Fruit fly (Drosophila melanogaster) whole organism, embryonic: Measurements from ENCODE around the gene borr.

Source experiments
- Bdp1 ChIP-seq: fragments of 200-800 bp; sonication (Bioruptor generic); optimal IDR thresholded peaks from 3 replicates; lab custom pipeline; 2016; ENCODE audit warnings: missing biosample characterization, missing genetic modification characterization
- CG10366 ChIP-seq: fragments of 200-800 bp; sonication (Bioruptor generic); IDR thresholded peaks from 2 replicates; pipeline ENCODE4 v1.3.6; 2022; ENCODE audit warnings: missing biosample characterization, missing genetic modification characterization
- CG11247 ChIP-seq: fragments of 200-800 bp; sonication (Bioruptor generic); IDR thresholded peaks from 2 replicates; pipeline ENCODE4 v1.3.6; 2022; ENCODE audit warnings: missing biosample characterization, missing genetic modification characterization
- CG12942 ChIP-seq: fragments of 200-800 bp; sonication (Bioruptor generic); optimal IDR thresholded peaks from 3 replicates; lab custom pipeline; 2016; ENCODE audit warnings: missing biosample characterization, missing genetic modification characterization
- CG13123 ChIP-seq: fragments of 200-800 bp; sonication (Bioruptor generic); optimal IDR thresholded peaks from 2 replicates; lab custom pipeline; 2016; ENCODE audit warnings: missing biosample characterization, missing genetic modification characterization
- CG14860 ChIP-seq: fragments of 200-800 bp; sonication (Bioruptor generic); IDR thresholded peaks from 3 replicates; pipeline ENCODE4 v1.3.6; 2022; ENCODE audit warnings: missing biosample characterization, missing genetic modification characterization; ENCODE audit not compliant: partially characterized antibody
- CG1602 ChIP-seq: fragments of 200-800 bp; sonication (Bioruptor generic); optimal IDR thresholded peaks from 3 replicates; lab custom pipeline; 2016; ENCODE audit warnings: missing biosample characterization, missing genetic modification characterization
- CG16863 ChIP-seq: fragments of 200-800 bp; sonication (Bioruptor generic); optimal IDR thresholded peaks from 3 replicates; lab custom pipeline; 2016; ENCODE audit warnings: missing biosample characterization, missing genetic modification characterization
- CG18476 ChIP-seq: fragments of 200-800 bp; sonication (Bioruptor generic); optimal IDR thresholded peaks from 2 replicates; lab custom pipeline; 2016; ENCODE audit warnings: missing biosample characterization, mild to moderate bottlenecking, missing genetic modification characterization
- CG18619 ChIP-seq: fragments of 200-800 bp; sonication (Bioruptor generic); optimal IDR thresholded peaks from 3 replicates; lab custom pipeline; 2017; ENCODE audit warnings: missing biosample characterization, mild to moderate bottlenecking, missing genetic modification characterization
- CG3065 ChIP-seq: fragments of 200-800 bp; sonication (Bioruptor generic); optimal IDR thresholded peaks from 2 replicates; lab custom pipeline; 2016; ENCODE audit warnings: missing biosample characterization, missing genetic modification characterization
- CG31388 ChIP-seq: fragments of 200-800 bp; sonication (Bioruptor generic); optimal IDR thresholded peaks from 2 replicates; lab custom pipeline; 2016; ENCODE audit warnings: missing biosample characterization, missing genetic modification characterization
- CG3163 ChIP-seq: fragments of 200-800 bp; sonication (Bioruptor generic); optimal IDR thresholded peaks from 3 replicates; lab custom pipeline; 2016; ENCODE audit warnings: missing biosample characterization, missing genetic modification characterization
- CG3281 ChIP-seq: fragments of 200-800 bp; sonication (Bioruptor generic); optimal IDR thresholded peaks from 3 replicates; lab custom pipeline; 2017; ENCODE audit warnings: missing biosample characterization, mild to moderate bottlenecking, missing genetic modification characterization
- CG42726 ChIP-seq: fragments of 200-800 bp; sonication (Bioruptor generic); IDR thresholded peaks from 2 replicates; pipeline ENCODE4 v1.3.6; 2022; ENCODE audit warnings: missing biosample characterization, missing genetic modification characterization; ENCODE audit not compliant: partially characterized antibody
- CG4730 ChIP-seq: fragments of 200-800 bp; sonication (Bioruptor generic); IDR thresholded peaks from 2 replicates; pipeline ENCODE4 v1.3.6; 2022; ENCODE audit warnings: missing biosample characterization, missing genetic modification characterization
- CG6765 ChIP-seq: fragments of 200-800 bp; sonication (Bioruptor generic); optimal IDR thresholded peaks from 3 replicates; lab custom pipeline; 2017; ENCODE audit warnings: missing biosample characterization, mild to moderate bottlenecking, missing genetic modification characterization
- CG6791 ChIP-seq: fragments of 200-800 bp; sonication (Bioruptor generic); IDR thresholded peaks from 3 replicates; pipeline ENCODE4 v1.3.6; 2022; ENCODE audit warnings: missing biosample characterization, missing genetic modification characterization; ENCODE audit not compliant: partially characterized antibody
- CG7786 ChIP-seq: fragments of 200-800 bp; sonication (Bioruptor generic); optimal IDR thresholded peaks from 2 replicates; lab custom pipeline; 2016; ENCODE audit warnings: missing biosample characterization, missing genetic modification characterization
- CG7963 ChIP-seq: fragments of 200-800 bp; sonication (Bioruptor generic); IDR thresholded peaks from 3 replicates; pipeline ENCODE4 v1.3.6; 2022; ENCODE audit warnings: missing biosample characterization, missing genetic modification characterization; ENCODE audit not compliant: partially characterized antibody
- CG8281 ChIP-seq: fragments of 200-800 bp; sonication (Bioruptor generic); optimal IDR thresholded peaks from 2 replicates; lab custom pipeline; 2018; ENCODE audit warnings: missing biosample characterization, mild to moderate bottlenecking, missing genetic modification characterization, moderate library complexity
- E2f1 ChIP-seq: fragments of 200-800 bp; sonication (Bioruptor generic); IDR thresholded peaks from 2 replicates; pipeline ENCODE4 v1.3.6; 2022; ENCODE audit warnings: missing biosample characterization, missing genetic modification characterization
- HLH4C ChIP-seq: fragments of 200-800 bp; sonication (Bioruptor generic); IDR thresholded peaks from 3 replicates; pipeline ENCODE4 v1.3.6; 2022; ENCODE audit warnings: missing biosample characterization, missing genetic modification characterization; ENCODE audit not compliant: partially characterized antibody
- Hmr ChIP-seq: fragments of 200-800 bp; sonication (Bioruptor generic); optimal IDR thresholded peaks from 3 replicates; lab custom pipeline; 2017; ENCODE audit warnings: mild to moderate bottlenecking, missing biosample characterization, missing genetic modification reagents, missing genetic modification characterization
- Nf-YB ChIP-seq: fragments of 200-800 bp; sonication (Bioruptor generic); optimal IDR thresholded peaks from 3 replicates; lab custom pipeline; 2019; ENCODE audit warnings: missing biosample characterization, mild to moderate bottlenecking, missing genetic modification characterization, moderate library complexity
- Nf-YC ChIP-seq: fragments of 200-800 bp; optimal IDR thresholded peaks from 3 replicates; lab custom pipeline; 2019; ENCODE audit warnings: missing biosample characterization, mild to moderate bottlenecking, missing genetic modification characterization, moderate library complexity
- PHDP ChIP-seq: fragments of 200-800 bp; sonication (Bioruptor generic); optimal IDR thresholded peaks from 3 replicates; lab custom pipeline; 2018; ENCODE audit warnings: missing biosample characterization, mild to moderate bottlenecking, missing genetic modification characterization, moderate library complexity
- Poxn ChIP-seq: fragments of 200-800 bp; sonication (Bioruptor generic); IDR thresholded peaks from 2 replicates; pipeline ENCODE4 v1.3.6; 2022; ENCODE audit warnings: missing biosample characterization, missing genetic modification characterization
- Ptx1 ChIP-seq: fragments of 200-800 bp; sonication (Bioruptor generic); IDR thresholded peaks from 2 replicates; pipeline ENCODE4 v1.3.6; 2022; ENCODE audit warnings: missing biosample characterization, missing genetic modification characterization
- Rfx ChIP-seq: fragments of 200-800 bp; sonication (Bioruptor generic); IDR thresholded peaks from 2 replicates; pipeline ENCODE4 v1.3.6; 2022; ENCODE audit warnings: missing biosample characterization, missing genetic modification characterization
- Scr ChIP-seq: fragments of 200-800 bp; sonication (Bioruptor generic); IDR thresholded peaks from 2 replicates; pipeline ENCODE4 v1.3.6; 2022; ENCODE audit warnings: missing biosample characterization, missing genetic modification characterization; ENCODE audit not compliant: partially characterized antibody
- Stat92E ChIP-seq, 3 experiments: fragments of >200 bp in 2 of 3; fragments of 200-800 bp in 1 of 3; sonication (Bioruptor generic) in 1 of 3; optimal IDR thresholded peaks; 2 replicates each; lab custom pipeline; 2017 to 2019; ENCODE audit warnings: missing biosample characterization in 3 of 3, missing genetic modification characterization in 3 of 3, mild to moderate bottlenecking in 1 of 3, moderate library complexity in 1 of 3
- ab ChIP-seq: fragments of 200-800 bp; sonication (Bioruptor generic); optimal IDR thresholded peaks from 2 replicates; lab custom pipeline; 2016; ENCODE audit warnings: missing biosample characterization, missing genetic modification characterization
- amos ChIP-seq: fragments of 200-800 bp; sonication (Bioruptor generic); IDR thresholded peaks from 2 replicates; pipeline ENCODE4 v1.3.6; 2022; ENCODE audit warnings: missing biosample characterization, missing genetic modification characterization; ENCODE audit not compliant: partially characterized antibody
- az2 ChIP-seq: fragments of 200-800 bp; sonication (Bioruptor generic); optimal IDR thresholded peaks from 3 replicates; lab custom pipeline; 2016; ENCODE audit warnings: missing biosample characterization, missing genetic modification characterization
- bab2 ChIP-seq: fragments of 200-800 bp; sonication (Bioruptor generic); optimal IDR thresholded peaks from 2 replicates; lab custom pipeline; 2016; ENCODE audit warnings: missing biosample characterization, missing genetic modification characterization
- bsh ChIP-seq, 2 experiments: fragments of 200-800 bp; sonication (Bioruptor generic); optimal IDR thresholded peaks; 2 replicates each; lab custom pipeline; 2017 to 2018; ENCODE audit warnings: mild to moderate bottlenecking in 2 of 2, missing biosample characterization in 2 of 2, missing genetic modification characterization in 2 of 2, moderate library complexity in 1 of 2
- btn ChIP-seq: fragments of 200-800 bp; sonication (Bioruptor generic); optimal IDR thresholded peaks from 2 replicates; lab custom pipeline; 2016; ENCODE audit warnings: missing biosample characterization, missing genetic modification characterization
- caup ChIP-seq: fragments of 200-800 bp; sonication (Bioruptor generic); optimal IDR thresholded peaks from 3 replicates; lab custom pipeline; 2017; ENCODE audit warnings: missing biosample characterization, mild to moderate bottlenecking, missing genetic modification characterization, moderate library complexity; ENCODE audit not compliant: severe bottlenecking
- fd96Cb ChIP-seq: fragments of 200-800 bp; sonication (Bioruptor generic); optimal IDR thresholded peaks from 2 replicates; lab custom pipeline; 2018; ENCODE audit warnings: missing biosample characterization, mild to moderate bottlenecking, missing genetic modification characterization, moderate library complexity
- gt ChIP-seq: fragments of 200-800 bp; sonication (Bioruptor generic); IDR thresholded peaks from 2 replicates; pipeline ENCODE4 v1.3.6; 2022; ENCODE audit warnings: missing biosample characterization, missing genetic modification characterization
- insv ChIP-seq, 2 experiments: fragments of 200-800 bp; sonication (Bioruptor generic); optimal IDR thresholded peaks; 3 replicates each; lab custom pipeline; 2016 to 2018; ENCODE audit warnings: missing biosample characterization in 2 of 2, missing genetic modification characterization in 2 of 2
- mirr ChIP-seq: fragments of 200-800 bp; sonication (Bioruptor generic); optimal IDR thresholded peaks from 3 replicates; lab custom pipeline; 2018; ENCODE audit warnings: missing biosample characterization, mild to moderate bottlenecking, missing genetic modification characterization
- nmo ChIP-seq: fragments of 200-800 bp; sonication (Bioruptor generic); optimal IDR thresholded peaks from 2 replicates; lab custom pipeline; 2018; ENCODE audit warnings: missing biosample characterization, mild to moderate bottlenecking, missing genetic modification characterization, moderate library complexity
- oc ChIP-seq: fragments of 200-800 bp; sonication (Bioruptor generic); optimal IDR thresholded peaks from 2 replicates; lab custom pipeline; 2018; ENCODE audit warnings: missing biosample characterization, mild to moderate bottlenecking, missing genetic modification characterization, moderate library complexity
- onecut ChIP-seq: fragments of 200-800 bp; sonication (Bioruptor generic); IDR thresholded peaks from 2 replicates; pipeline ENCODE4 v1.3.6; 2022; ENCODE audit warnings: missing biosample characterization, missing genetic modification characterization
- pnt ChIP-seq: fragments of 200-800 bp; sonication (Bioruptor generic); optimal IDR thresholded peaks from 3 replicates; lab custom pipeline; 2016; ENCODE audit warnings: missing biosample characterization, missing genetic modification characterization
- sd ChIP-seq: fragments of 200-800 bp; sonication (Bioruptor generic); optimal IDR thresholded peaks from 3 replicates; lab custom pipeline; 2018; ENCODE audit warnings: missing biosample characterization, mild to moderate bottlenecking, missing genetic modification characterization, moderate library complexity
- tgo ChIP-seq: fragments of 200-800 bp; sonication (Bioruptor generic); IDR thresholded peaks from 3 replicates; pipeline ENCODE4 v1.3.6; 2022; ENCODE audit warnings: missing biosample characterization, missing genetic modification characterization
- tna ChIP-seq: fragments of 200-800 bp; sonication (Bioruptor generic); IDR thresholded peaks from 2 replicates; pipeline ENCODE4 v1.3.6; 2022; ENCODE audit warnings: missing biosample characterization, missing genetic modification characterization; ENCODE audit not compliant: partially characterized antibody
- ttk ChIP-seq: fragments of 200-800 bp; sonication (Bioruptor generic); IDR thresholded peaks from 2 replicates; pipeline ENCODE4 v2.1.2; 2022; ENCODE audit warnings: missing biosample characterization, missing genetic modification characterization
- z ChIP-seq: fragments of 200-800 bp; sonication (Bioruptor generic); IDR thresholded peaks from 3 replicates; pipeline ENCODE4 v1.3.6; 2022; ENCODE audit warnings: missing biosample characterization, missing genetic modification characterization

borr gene

DNA sequence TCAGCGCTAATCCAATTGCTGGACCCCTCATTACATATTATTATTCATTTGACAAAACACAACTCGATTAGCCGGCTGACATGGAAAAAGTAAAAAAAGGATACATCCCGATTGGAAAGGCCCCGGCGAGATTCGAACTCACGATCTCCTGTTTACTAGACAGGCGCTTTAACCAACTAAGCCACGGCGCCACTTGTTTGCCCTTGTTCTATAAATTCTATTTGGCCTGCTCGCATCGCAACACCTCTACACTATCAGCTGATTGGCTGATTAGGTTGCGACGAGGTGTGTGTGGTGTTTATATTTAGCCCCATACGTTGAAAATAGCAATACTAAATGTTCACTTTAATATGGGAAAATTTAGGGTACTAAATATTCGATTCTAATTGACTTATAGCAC lies 16.5 kb downstream of the borr start:
- TF ChIP-seq Poxn (no peak), CG10366 (no peak), CG7963 (GFP tag; lab: Robert Waterston, UW) (peak; percentile 53; the same call in 2 of the 3 replicates), Rfx (no peak), amos (GFP tag; lab: Robert Waterston, UW) (0 out of 2 replicates have a peak, but pooled peaks have one; percentile 42), tna (0 out of 2 replicates have a peak, but pooled peaks have one; percentile 21), CG3163 (no peak), HLH4C (GFP tag; lab: Robert Waterston, UW) (0 out of 3 replicates have a peak, but pooled peaks have one; percentile 20), fd96Cb (tag; lab: Kevin White, UChicago) (no peak), pnt (GFP tag; lab: Kevin White, UChicago) (no peak), Bdp1 (GFP tag; lab: Kevin White, UChicago) (peak; percentile 94), sd (tag; lab: Kevin White, UChicago) (no peak), CG18619 (GFP tag; lab: Kevin White, UChicago) (no peak), bab2 (GFP tag; lab: Kevin White, UChicago) (no peak), Scr (GFP tag; lab: Robert Waterston, UW) (peak; percentile 18; the same call in 1 of the 2 replicates), Nf-YB (GFP tag; lab: Kevin White, UChicago) (peak; percentile 38), Ptx1 (GFP tag; lab: Robert Waterston, UW) (no peak), Hmr (GFP tag; lab: Kevin White, UChicago) (no peak), ttk (no peak), Nf-YC (tag; lab: Kevin White, UChicago) (peak; percentile 56), CG3065 (GFP tag; lab: Kevin White, UChicago) (no peak), mirr (no peak), CG8281 (no peak), CG14860 (peak; percentile 25; the same call in 1 of the 3 replicates), CG3281 (no peak), CG12942 (GFP tag; lab: Kevin White, UChicago) (no peak), onecut (no peak), btn (GFP tag; lab: Kevin White, UChicago) (no peak), CG4730 (GFP tag; lab: Robert Waterston, UW) (no peak), ab (GFP tag; lab: Kevin White, UChicago) (no peak), CG13123 (no peak), PHDP (tag; lab: Kevin White, UChicago) (no peak), CG42726 (0 out of 2 replicates have a peak, but pooled peaks have one; percentile 25), CG31388 (GFP tag; lab: Kevin White, UChicago) (no peak), CG6791 (GFP tag; lab: Robert Waterston, UW) (0 out of 3 replicates have a peak, but pooled peaks have one; percentile 30), CG6765 (GFP tag; lab: Kevin White, UChicago) (no peak), bsh (GFP tag; optimal IDR thresholded peaks at IDR 0.05; lab: Kevin White, UChicago) (no peak), tgo (GFP tag; lab: Robert Waterston, UW) (no peak)
- TF ChIP-seq, all 482 proteins: peak for 11

- no peak for TF ChIP-seq az2 (GFP tag; lab: Kevin White, UChicago)
- no peak for TF ChIP-seq CG18476 (GFP tag; lab: Kevin White, UChicago)
- TF ChIP-seq CG1602 (GFP tag; lab: Kevin White, UChicago) = no peak
- peak; percentile 36 for TF ChIP-seq oc (tag; lab: Kevin White, UChicago)
- no peak for TF ChIP-seq Stat92E (GFP tag; optimal IDR thresholded peaks at IDR 0.05; lab: Kevin White, UChicago)
- TF ChIP-seq caup = peak; percentile 58
- no peak for TF ChIP-seq z (GFP tag; lab: Robert Waterston, UW)
- TF ChIP-seq nmo (GFP tag; lab: Kevin White, UChicago) = peak; percentile 37
- no peak for TF ChIP-seq insv (GFP tag; optimal IDR thresholded peaks at IDR 0.05; lab: Kevin White, UChicago)
- no peak for TF ChIP-seq gt (GFP tag; lab: Robert Waterston, UW)
- TF ChIP-seq CG7786 (GFP tag; lab: Kevin White, UChicago) = no peak
- no peak for TF ChIP-seq CG8281
- TF ChIP-seq CG11247 = no peak
- TF ChIP-seq CG16863 (GFP tag; lab: Kevin White, UChicago) = no peak
- TF ChIP-seq E2f1 (GFP tag; lab: Robert Waterston, UW) = peak; percentile 47; the same call in 1 of the 2 replicates
Observed at dm6 chr2L:9235556-9236001, 17.3 kb downstream of the borr start.
